Worm (Caenorhabditis elegans): ENCODE results near the gene cpt-2.
A peak's percentile ranks its signal among the peaks of the same experiment; 100 is the strongest.
"Not testable (repeated sequence)": the region's sequence is repeated elsewhere in the genome, so short reads cannot be mapped to it uniquely, and the experiment has no call there.

cpt-2 gene

DNA sequence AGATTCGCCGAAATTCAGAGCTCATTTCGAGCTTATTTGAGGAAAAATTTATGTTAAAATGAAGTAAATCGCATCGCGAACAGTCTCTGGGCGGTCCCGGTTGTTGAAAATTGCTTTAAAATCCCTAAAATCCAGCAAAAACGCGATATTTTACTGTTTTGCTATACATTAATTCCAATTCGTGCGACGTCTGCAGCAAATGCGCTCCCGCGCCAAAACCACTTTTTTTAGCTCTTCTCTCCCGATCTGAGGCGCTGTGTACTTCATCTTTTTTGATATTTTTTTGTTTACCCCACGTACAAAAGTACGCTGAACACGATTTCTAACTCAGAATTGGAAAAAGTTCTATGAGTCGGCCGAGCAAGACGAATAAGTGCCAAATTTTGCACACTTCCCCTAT lies 19.5 kb downstream of the cpt-2 start, which contains the start of gene R07H5.16:
Gene R07H5.16, plus strand, starts transcription at position 348 of the 400 bp plus-strand sequence.
- TF ChIP-seq klf-2 (GFP tag; conservative IDR thresholded peaks at IDR 0.05): 0 out of 2 replicates have a peak, but pooled peaks have one; percentile 39

DNA sequence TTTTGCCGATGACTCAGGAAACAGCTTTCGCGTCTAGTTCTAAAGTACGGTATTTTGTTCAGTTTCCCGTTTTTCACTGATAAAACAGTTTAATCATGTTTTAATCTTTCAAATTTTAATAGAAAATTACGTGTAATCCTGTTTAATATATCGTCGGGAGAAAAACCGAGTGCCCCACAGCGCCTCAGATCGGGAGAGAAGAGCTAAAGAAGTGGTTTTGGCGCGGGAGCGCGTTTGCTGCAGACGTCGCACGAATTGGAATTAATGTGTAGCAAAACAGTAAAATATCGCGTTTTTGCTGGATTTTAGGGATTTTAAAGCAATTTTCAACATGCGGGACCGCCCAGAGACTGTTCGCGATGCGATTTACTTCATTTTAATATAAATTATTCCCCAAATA lies 21.2 kb downstream of the cpt-2 start:
- peak; percentile 72 for TF ChIP-seq klf-2 (GFP tag; conservative IDR thresholded peaks at IDR 0.05)
- TF ChIP-seq ztf-23 (GFP tag; IDR thresholded peaks at IDR 0.05): peak; percentile 70; the same call in 1 of the 2 replicates
- 0 out of 2 replicates have a peak, but pooled peaks have one; percentile 58 for TF ChIP-seq flt-1 (GFP tag; IDR thresholded peaks at IDR 0.05)

DNA sequence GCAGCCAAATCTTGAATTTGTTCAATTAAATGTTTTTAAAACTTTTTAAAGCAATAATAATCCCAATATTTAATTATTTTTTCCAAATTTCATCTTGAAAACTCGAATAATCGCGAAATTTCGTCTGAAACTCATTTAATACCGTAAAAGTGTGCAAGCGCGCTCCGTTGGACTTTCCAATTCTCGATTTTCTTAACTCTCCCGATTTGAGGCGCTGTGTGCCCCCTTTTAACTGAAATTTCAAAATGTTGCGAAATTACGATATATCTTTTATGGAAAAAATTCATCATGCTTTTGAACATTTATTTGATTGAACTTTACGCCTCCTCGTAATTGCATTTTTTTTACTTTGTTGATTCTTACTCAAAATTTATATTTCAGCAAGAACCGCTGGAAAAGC lies 22.9 kb downstream of the cpt-2 start, which contains the start of gene R07H5.11:
Gene R07H5.11, plus strand, starts transcription at position 380 of the 400 bp plus-strand sequence.
- not testable (repeated sequence) for TF ChIP-seq flt-1 (GFP tag; IDR thresholded peaks at IDR 0.05); med-1 (GFP tag; optimal IDR thresholded peaks at IDR 0.05; ENCODE audit: insufficient read depth); cog-1 (tag; optimal IDR thresholded peaks at IDR 0.05)

DNA sequence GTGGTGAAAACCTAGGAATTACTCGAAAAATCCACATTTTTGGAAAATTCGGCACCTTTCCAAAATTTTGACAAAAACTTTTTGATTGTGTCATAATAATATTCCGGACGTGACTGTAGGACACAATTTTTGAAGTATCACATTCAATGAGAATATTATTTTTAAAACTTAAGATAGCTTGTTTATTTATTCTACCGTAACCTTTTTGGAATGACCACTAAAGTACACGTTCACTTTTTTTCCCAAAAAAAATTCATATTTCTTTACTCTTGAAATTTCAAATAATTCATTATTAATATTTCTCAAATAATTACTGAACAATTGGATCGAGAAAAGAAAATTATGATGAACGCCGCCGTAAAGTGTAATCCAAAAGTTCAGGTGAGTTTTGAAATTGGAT lies 27.7 kb downstream of the cpt-2 start, which contains the start of gene R07H5.9:
Gene R07H5.9, plus strand, starts transcription at position 301 of the 400 bp plus-strand sequence.
- no peak for TF ChIP-seq ref-1 (GFP tag; conservative IDR thresholded peaks at IDR 0.05)
- no peak for TF ChIP-seq T22C8.4 (GFP tag; IDR thresholded peaks at IDR 0.05)
- TF ChIP-seq flt-1 (GFP tag; IDR thresholded peaks at IDR 0.05): no peak
- TF ChIP-seq ztf-29 (GFP tag; IDR thresholded peaks at IDR 0.05): no peak
- no peak for TF ChIP-seq ztf-23 (GFP tag; IDR thresholded peaks at IDR 0.05)
- TF ChIP-seq tab-1 (GFP tag; IDR thresholded peaks at IDR 0.05): no peak
- no peak for TF ChIP-seq klf-2 (GFP tag; conservative IDR thresholded peaks at IDR 0.05)

DNA sequence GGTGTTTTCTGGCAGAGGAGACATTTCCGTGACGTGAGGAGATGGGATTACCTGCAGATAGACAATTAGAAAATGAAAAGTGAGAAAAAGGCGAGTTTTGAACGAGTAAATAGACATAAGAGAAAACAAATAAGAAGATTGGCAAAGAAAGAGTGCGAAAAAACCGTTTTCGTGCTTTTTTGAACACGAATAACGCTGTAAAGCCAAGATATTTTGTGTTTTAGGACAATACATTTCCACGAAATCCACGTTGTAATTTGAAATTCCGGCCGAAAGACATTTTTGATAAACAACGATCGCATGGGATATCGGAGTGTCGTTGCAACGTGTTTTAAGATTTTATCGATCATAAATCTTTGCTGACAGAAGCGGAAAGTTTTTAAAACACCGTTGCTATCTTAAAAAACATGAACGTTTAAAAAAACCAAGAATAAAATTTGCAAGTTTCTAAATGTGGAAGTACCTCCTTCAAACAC lies 31.4 kb downstream of the cpt-2 start, which contains the start of gene adk-1:
Gene adk-1, minus strand, starts transcription at position 51 of the 476 bp plus-strand sequence.
- TF ChIP-seq ref-1 (GFP tag; conservative IDR thresholded peaks at IDR 0.05) (no peak), klf-2 (GFP tag; conservative IDR thresholded peaks at IDR 0.05) (no peak), cog-1 (tag; optimal IDR thresholded peaks at IDR 0.05) (no peak), T22C8.4 (GFP tag; IDR thresholded peaks at IDR 0.05) (no peak), ztf-29 (GFP tag; IDR thresholded peaks at IDR 0.05) (no peak)

DNA sequence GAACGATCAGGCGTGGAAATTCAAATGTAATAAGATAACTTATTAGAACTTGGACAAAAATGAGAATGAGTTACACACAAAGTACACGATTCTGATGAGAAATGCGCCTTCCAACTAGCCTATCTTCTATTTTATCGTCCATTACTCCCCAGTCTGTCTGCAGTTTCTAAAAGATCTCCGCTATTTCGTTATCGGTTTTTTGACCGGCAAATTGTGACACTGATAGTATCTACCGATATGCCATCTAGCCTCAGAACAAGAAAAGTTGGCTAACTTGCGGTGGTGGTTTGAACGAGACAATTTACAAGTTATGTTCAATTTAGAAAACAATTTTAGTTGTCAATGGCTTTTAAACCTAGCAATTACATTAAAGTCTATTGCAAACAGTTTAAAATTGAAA lies 32.1 kb downstream of the cpt-2 start:
- TF ChIP-seq flt-1 (GFP tag; IDR thresholded peaks at IDR 0.05): no peak

DNA sequence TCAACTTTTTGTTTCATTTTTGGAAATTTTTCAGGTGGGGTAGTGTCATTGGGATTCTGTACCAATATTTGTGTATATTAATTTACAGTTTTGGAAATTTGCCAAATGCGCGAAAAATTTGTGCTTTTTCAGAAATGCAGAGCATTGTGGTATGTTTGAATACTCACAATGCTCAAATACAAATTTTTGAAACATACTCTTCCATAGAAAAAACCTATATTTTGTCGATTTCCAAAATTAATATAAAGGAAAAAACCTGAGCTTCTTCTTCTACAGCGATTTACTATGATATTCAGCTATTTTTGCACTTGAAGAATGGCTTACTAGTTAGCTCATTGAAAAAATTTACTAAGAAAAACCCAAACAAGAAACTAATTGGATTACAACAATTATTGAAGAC lies 33.5 kb downstream of the cpt-2 start:
- TF ChIP-seq ref-1 (GFP tag; conservative IDR thresholded peaks at IDR 0.05) (no peak), med-1 (GFP tag; optimal IDR thresholded peaks at IDR 0.05; ENCODE audit: insufficient read depth) (no peak), klf-2 (GFP tag; conservative IDR thresholded peaks at IDR 0.05) (no peak)

DNA sequence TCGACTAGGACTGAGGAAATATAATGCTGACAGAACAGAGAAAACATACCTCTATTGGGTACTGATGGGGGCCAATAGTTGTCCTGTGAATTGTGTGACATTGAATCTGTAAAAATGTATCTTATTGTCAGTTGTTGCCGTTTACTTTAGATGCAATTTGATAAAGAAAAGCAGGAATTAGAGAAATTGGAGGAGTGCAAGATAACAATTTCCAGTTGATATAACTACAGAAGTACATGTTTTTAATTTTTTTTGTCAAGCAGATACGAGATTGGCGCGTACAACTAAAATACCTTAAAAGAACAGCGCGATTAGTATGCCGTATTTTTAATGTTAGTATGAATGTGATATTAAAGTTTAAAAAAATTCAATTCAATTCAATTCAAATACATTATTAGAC lies 38.6 kb downstream of the cpt-2 start, which contains the start of gene zip-6:
Gene zip-6, minus strand, starts transcription at position 101 of the 400 bp plus-strand sequence.
- TF ChIP-seq flt-1 (GFP tag; IDR thresholded peaks at IDR 0.05) (no peak), T22C8.4 (GFP tag; IDR thresholded peaks at IDR 0.05) (no peak), ztf-23 (GFP tag; IDR thresholded peaks at IDR 0.05) (no peak), tab-1 (GFP tag; IDR thresholded peaks at IDR 0.05) (no peak), klf-2 (GFP tag; conservative IDR thresholded peaks at IDR 0.05) (no peak), med-1 (GFP tag; optimal IDR thresholded peaks at IDR 0.05; ENCODE audit: insufficient read depth) (no peak), cog-1 (tag; optimal IDR thresholded peaks at IDR 0.05) (no peak), ref-1 (GFP tag; conservative IDR thresholded peaks at IDR 0.05) (no peak), ztf-29 (GFP tag; IDR thresholded peaks at IDR 0.05) (no peak)

DNA sequence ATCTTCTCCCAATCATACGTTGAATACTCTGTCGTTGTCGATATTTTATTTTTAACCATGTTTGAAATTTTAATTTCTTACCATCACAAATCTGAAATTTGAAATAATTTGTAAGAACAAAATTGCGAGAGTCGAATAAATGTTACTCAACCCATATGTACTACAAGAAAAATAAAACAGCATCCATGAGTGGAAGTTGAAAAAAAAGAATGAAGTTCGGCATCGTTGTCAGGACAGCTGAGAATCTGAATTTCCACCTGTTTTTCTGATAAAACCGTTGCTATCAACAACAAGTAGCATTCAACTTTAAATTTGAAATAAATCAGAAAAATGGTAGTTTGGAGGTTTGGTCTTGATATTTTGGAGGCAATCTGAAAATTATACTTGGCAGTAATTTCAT lies 44.4 kb downstream of the cpt-2 start, which contains the start of gene C29F4.3:
Gene C29F4.3, minus strand, starts transcription at position 101 of the 400 bp plus-strand sequence.
- TF ChIP-seq ref-1 (GFP tag; conservative IDR thresholded peaks at IDR 0.05) (no peak), klf-2 (GFP tag; conservative IDR thresholded peaks at IDR 0.05) (no peak), cog-1 (tag; optimal IDR thresholded peaks at IDR 0.05) (no peak), ztf-29 (GFP tag; IDR thresholded peaks at IDR 0.05) (no peak), flt-1 (GFP tag; IDR thresholded peaks at IDR 0.05) (no peak), ztf-23 (GFP tag; IDR thresholded peaks at IDR 0.05) (no peak), tab-1 (GFP tag; IDR thresholded peaks at IDR 0.05) (no peak), T22C8.4 (GFP tag; IDR thresholded peaks at IDR 0.05) (no peak), med-1 (GFP tag; optimal IDR thresholded peaks at IDR 0.05; ENCODE audit: insufficient read depth) (no peak)

DNA sequence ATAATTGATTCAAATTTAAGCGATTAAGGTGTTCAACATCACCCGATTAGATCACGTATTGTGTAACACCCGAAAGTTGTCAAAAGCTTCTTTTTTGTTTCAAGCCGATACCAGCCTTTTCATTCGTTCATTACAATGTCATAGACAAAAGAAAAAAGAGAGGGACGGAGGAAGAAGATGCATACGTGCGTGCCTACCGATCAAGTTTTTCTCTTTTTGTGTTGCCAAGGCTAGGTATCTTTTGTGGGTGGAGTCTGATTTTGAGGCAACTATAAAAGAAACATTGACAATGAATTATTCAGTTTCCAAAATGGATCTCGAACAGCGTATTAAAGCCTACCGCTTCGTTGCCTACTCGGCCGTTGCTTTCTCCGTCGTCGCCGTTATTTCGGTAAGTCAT lies 45.8 kb downstream of the cpt-2 start, which contains the start of gene col-125:
Gene col-125, plus strand, starts transcription at position 301 of the 400 bp plus-strand sequence.
- no peak for TF ChIP-seq cog-1 (tag; optimal IDR thresholded peaks at IDR 0.05)
- TF ChIP-seq T22C8.4 (GFP tag; IDR thresholded peaks at IDR 0.05): no peak
- TF ChIP-seq ztf-29 (GFP tag; IDR thresholded peaks at IDR 0.05): no peak
- no peak for TF ChIP-seq klf-2 (GFP tag; conservative IDR thresholded peaks at IDR 0.05)
- no peak for TF ChIP-seq ztf-23 (GFP tag; IDR thresholded peaks at IDR 0.05)
- no peak for TF ChIP-seq tab-1 (GFP tag; IDR thresholded peaks at IDR 0.05)
- no peak for TF ChIP-seq ref-1 (GFP tag; conservative IDR thresholded peaks at IDR 0.05)
- TF ChIP-seq med-1 (GFP tag; optimal IDR thresholded peaks at IDR 0.05; ENCODE audit: insufficient read depth): no peak
- no peak for TF ChIP-seq flt-1 (GFP tag; IDR thresholded peaks at IDR 0.05)

DNA sequence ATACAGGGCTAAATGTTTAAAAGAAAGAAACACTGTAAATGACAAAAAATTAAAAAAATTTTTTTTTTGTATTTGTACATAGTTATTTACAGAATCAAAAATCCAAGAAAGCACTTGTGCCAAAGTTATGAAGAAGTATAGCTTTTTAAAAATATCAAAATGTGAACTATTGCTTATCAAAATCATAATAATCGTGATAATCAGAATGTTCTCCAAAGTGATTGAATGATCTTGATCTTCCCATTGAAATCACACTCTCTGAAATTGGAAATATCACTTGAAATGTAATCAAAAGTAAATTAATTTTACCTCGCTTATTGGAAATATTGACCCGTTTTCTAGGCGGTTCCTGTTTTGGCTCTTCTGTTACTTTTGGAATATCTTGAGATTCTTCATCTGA lies 47.1 kb downstream of the cpt-2 start:
- TF ChIP-seq ztf-23 (GFP tag; IDR thresholded peaks at IDR 0.05) (no peak), klf-2 (GFP tag; conservative IDR thresholded peaks at IDR 0.05) (no peak), med-1 (GFP tag; optimal IDR thresholded peaks at IDR 0.05; ENCODE audit: insufficient read depth) (no peak), T22C8.4 (GFP tag; IDR thresholded peaks at IDR 0.05) (no peak), flt-1 (GFP tag; IDR thresholded peaks at IDR 0.05) (no peak)
